Worm (Caenorhabditis elegans) whole organism, late embryonic: ENCODE results near the gene F39G3.4.

Experiments
- ceh-9 ChIP-seq: sonication (generic microtip); optimal IDR thresholded peaks from 2 replicates; lab custom pipeline; 2016; ENCODE audit warnings: mild to moderate bottlenecking, missing genetic modification characterization, inconsistent platforms, missing compliant biosample characterization
- ets-4 ChIP-seq: sonication (generic microtip); optimal IDR thresholded peaks from 2 replicates; lab custom pipeline; 2016; ENCODE audit warnings: missing genetic modification characterization, missing compliant biosample characterization
- nhr-11 ChIP-seq: fragments of 150-350 bp; optimal IDR thresholded peaks from 2 replicates; lab custom pipeline; 2014; ENCODE audit warnings: missing biosample characterization, missing genetic modification characterization
- pha-2 ChIP-seq: sonication (generic microtip); optimal IDR thresholded peaks from 2 replicates; lab custom pipeline; 2017; ENCODE audit warnings: mild to moderate bottlenecking, missing genetic modification characterization, missing compliant biosample characterization
- rnt-1 ChIP-seq: sonication (generic microtip); optimal IDR thresholded peaks from 2 replicates; lab custom pipeline; 2016; ENCODE audit warnings: missing genetic modification characterization, missing compliant biosample characterization

DNA sequence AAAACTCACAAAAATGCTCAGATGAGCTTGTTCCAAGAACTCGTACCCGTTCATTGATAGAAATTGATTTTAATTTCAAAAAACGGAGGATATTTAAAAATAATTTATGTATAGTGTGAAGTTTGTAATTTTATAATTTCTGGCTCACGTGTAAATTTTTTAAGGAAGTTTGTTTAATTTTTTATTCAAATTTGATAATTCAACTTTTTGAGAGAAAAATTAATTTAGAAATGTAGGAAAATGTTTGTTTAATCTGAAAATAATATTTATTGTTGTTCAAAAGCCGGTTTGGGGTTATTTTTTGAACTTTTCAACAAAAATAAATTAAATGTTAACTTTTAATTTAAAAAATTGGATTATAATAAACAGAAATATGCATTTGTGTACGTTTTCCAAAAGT is 48.5 kb upstream of the F39G3.4 start, which contains the start of gene K03B4.6:
- TF ChIP-seq ceh-9 (tag; lab: Kevin White, UChicago) = no peak
- no peak for TF ChIP-seq rnt-1 (tag; lab: Kevin White, UChicago)
- TF ChIP-seq nhr-11 (tag; lab: Kevin White, UChicago) = no peak
- no peak for TF ChIP-seq pha-2
- TF ChIP-seq ets-4 (tag; lab: Kevin White, UChicago) = no peak
